Fruit fly (Drosophila melanogaster): ENCODE results near the gene ND-B8.

ND-B8 gene

dm6 chr2L:4448582-4449016 lies 5.8 kb upstream of the ND-B8 start, which contains the start of gene MFS18 (continued):
- TF ChIP-seq jigr1 (GFP tag; IDR thresholded peaks at IDR 0.05) (peak; percentile 98), rib (GFP tag; IDR thresholded peaks at IDR 0.05) (peak; percentile 97), vvl (GFP tag; IDR thresholded peaks at IDR 0.05) (peak; percentile 100), sr (GFP tag; IDR thresholded peaks at IDR 0.05) (peak; percentile 95), CG11723 (GFP tag; optimal IDR thresholded peaks at IDR 0.05) (peak; percentile 89), phol (tag; optimal IDR thresholded peaks at IDR 0.05) (peak; percentile 99), sug (tag; optimal IDR thresholded peaks at IDR 0.05) (peak; percentile 82), Bdp1 (GFP tag; optimal IDR thresholded peaks at IDR 0.05) (peak; percentile 79), CG11695 (GFP tag; IDR thresholded peaks at IDR 0.05) (peak; percentile 100), Awh (GFP tag; IDR thresholded peaks at IDR 0.05) (peak; percentile 99), CG17328 (GFP tag; IDR thresholded peaks at IDR 0.05) (peak; percentile 99), pnt (GFP tag; optimal IDR thresholded peaks at IDR 0.05) (peak; percentile 66), Atf6 (GFP tag; IDR thresholded peaks at IDR 0.05) (peak; percentile 99), h (optimal IDR thresholded peaks at IDR 0.05) (no peak), NK7.1 (GFP tag; optimal IDR thresholded peaks at IDR 0.05) (peak; percentile 92), CG2712 (tag; optimal IDR thresholded peaks at IDR 0.05) (peak; percentile 100), tin (GFP tag; optimal IDR thresholded peaks at IDR 0.05) (peak; percentile 99), CG30403 (GFP tag; optimal IDR thresholded peaks at IDR 0.05) (peak; percentile 98), unc-4 (GFP tag; IDR thresholded peaks at IDR 0.05; ENCODE audit: partially characterized antibody) (peak; percentile 52), CG4617 (GFP tag; optimal IDR thresholded peaks at IDR 0.05; ENCODE audit: borderline replicate concordance) (peak; percentile 97), CG14965 (GFP tag; optimal IDR thresholded peaks at IDR 0.05; ENCODE audit: borderline replicate concordance) (no peak), vfl (GFP tag; optimal IDR thresholded peaks at IDR 0.05) (peak; percentile 92), eve (GFP tag; optimal IDR thresholded peaks at IDR 0.05) (no peak), CG15479 (GFP tag; optimal IDR thresholded peaks at IDR 0.05) (peak; percentile 2), PHDP (tag; optimal IDR thresholded peaks at IDR 0.05) (peak; percentile 96), CG7839 (tag; optimal IDR thresholded peaks at IDR 0.05) (peak; percentile 98), Neu2 (GFP tag; optimal IDR thresholded peaks at IDR 0.05; ENCODE audit: borderline replicate concordance) (peak; percentile 81), CG8944 (GFP tag; optimal IDR thresholded peaks at IDR 0.05) (peak; percentile 74), CG17802 (tag; optimal IDR thresholded peaks at IDR 0.05) (peak; percentile 92), gro (GFP tag; optimal IDR thresholded peaks at IDR 0.05) (peak; percentile 87), lov (optimal IDR thresholded peaks at IDR 0.05) (no peak), lov (GFP tag; IDR thresholded peaks at IDR 0.05) (peak; percentile 98), ci (GFP tag; IDR thresholded peaks at IDR 0.05) (peak; percentile 99), pum (GFP tag; optimal IDR thresholded peaks at IDR 0.05) (peak; percentile 80), salm (tag; optimal IDR thresholded peaks at IDR 0.05) (peak; percentile 89), ewg (GFP tag; optimal IDR thresholded peaks at IDR 0.05) (peak; percentile 88), otp (GFP tag; IDR thresholded peaks at IDR 0.05) (peak; percentile 99), CG6683 (GFP tag; optimal IDR thresholded peaks at IDR 0.05) (peak; percentile 97), Doc2 (GFP tag; IDR thresholded peaks at IDR 0.05) (peak; percentile 94), Mad (GFP tag; optimal IDR thresholded peaks at IDR 0.05) (peak; percentile 90), Hey (tag; optimal IDR thresholded peaks at IDR 0.05) (no peak), gt (GFP tag; IDR thresholded peaks at IDR 0.05) (peak; percentile 96), Jarid2 (GFP tag; optimal IDR thresholded peaks at IDR 0.05) (peak; percentile 91), Fer3 (tag; optimal IDR thresholded peaks at IDR 0.05) (peak; percentile 99), mam (GFP tag; optimal IDR thresholded peaks at IDR 0.05) (peak; percentile 97), oc (tag; optimal IDR thresholded peaks at IDR 0.05) (peak; percentile 95), CG7357 (GFP tag; IDR thresholded peaks at IDR 0.05) (peak; percentile 96), CG4282 (GFP tag; optimal IDR thresholded peaks at IDR 0.05) (no peak), CG10565 (GFP tag; optimal IDR thresholded peaks at IDR 0.05) (peak; percentile 84), CG15601 (tag; optimal IDR thresholded peaks at IDR 0.05) (peak; percentile 91), CG9797 (GFP tag; optimal IDR thresholded peaks at IDR 0.05) (peak; percentile 64), CrebB (tag; optimal IDR thresholded peaks at IDR 0.05) (peak; percentile 92)
